Worm (Caenorhabditis elegans) whole organism, late embryonic: ENCODE measurements around the gene B0310.3.

ENCODE experiments used
- C08G9.2 ChIP-seq: sonication (generic microtip); optimal IDR thresholded peaks from 2 replicates; lab custom pipeline; 2016; ENCODE audit warnings: mild to moderate bottlenecking, missing genetic modification characterization, moderate library complexity, missing compliant biosample characterization
- T23F11.4 ChIP-seq: fragments of 200-800 bp; sonication (Bioruptor generic); optimal IDR thresholded peaks from 2 replicates; lab custom pipeline; 2018; ENCODE audit warnings: mild to moderate bottlenecking, missing genetic modification characterization, missing compliant biosample characterization
- Y22D7AL.16 ChIP-seq: sonication (generic microtip); optimal IDR thresholded peaks from 2 replicates; lab custom pipeline; 2016; ENCODE audit warnings: missing genetic modification characterization, missing compliant biosample characterization
- ama-1 ChIP-seq: fragments of 150-350 bp; optimal IDR thresholded peaks from 2 replicates; lab custom pipeline; 2014
- ceh-18 ChIP-seq: sonication (generic microtip); optimal IDR thresholded peaks from 2 replicates; lab custom pipeline; 2016; ENCODE audit warnings: missing genetic modification characterization, missing compliant biosample characterization
- ceh-19 ChIP-seq: fragments of 200-800 bp; sonication (Bioruptor generic); optimal IDR thresholded peaks from 2 replicates; lab custom pipeline; 2018; ENCODE audit warnings: mild to moderate bottlenecking, missing genetic modification characterization, missing compliant biosample characterization
- ceh-2 ChIP-seq: sonication (generic microtip); optimal IDR thresholded peaks from 2 replicates; lab custom pipeline; 2016; ENCODE audit warnings: missing genotype, missing genetic modification characterization, missing compliant biosample characterization
- ceh-22 ChIP-seq: sonication (generic microtip); optimal IDR thresholded peaks from 2 replicates; lab custom pipeline; 2017; ENCODE audit warnings: missing biosample characterization, missing genetic modification characterization
- ceh-24 ChIP-seq: sonication (generic microtip); optimal IDR thresholded peaks from 2 replicates; lab custom pipeline; 2016; ENCODE audit warnings: mild to moderate bottlenecking, missing genetic modification characterization, missing compliant biosample characterization
- ceh-30 ChIP-seq: fragments of 150-350 bp; optimal IDR thresholded peaks from 2 replicates; lab custom pipeline; 2014; ENCODE audit warnings: missing biosample characterization, missing genetic modification characterization
- ceh-48 ChIP-seq: sonication (generic microtip); optimal IDR thresholded peaks from 2 replicates; lab custom pipeline; 2016; ENCODE audit warnings: missing genetic modification characterization, inconsistent platforms, missing compliant biosample characterization
- ceh-6 ChIP-seq: fragments of 200-800 bp; sonication (Bioruptor generic); optimal IDR thresholded peaks from 2 replicates; lab custom pipeline; 2018; ENCODE audit warnings: mild to moderate bottlenecking, missing genetic modification characterization, missing compliant biosample characterization
- dmd-4 ChIP-seq: sonication (generic microtip); optimal IDR thresholded peaks from 2 replicates; lab custom pipeline; 2016; ENCODE audit warnings: borderline replicate concordance, missing genetic modification characterization, missing compliant biosample characterization
- elt-2 ChIP-seq: sonication (generic microtip); optimal IDR thresholded peaks from 2 replicates; lab custom pipeline; 2016; ENCODE audit warnings: missing genetic modification reagents, missing genetic modification characterization, missing compliant biosample characterization
- elt-4 ChIP-seq: sonication (generic microtip); optimal IDR thresholded peaks from 2 replicates; lab custom pipeline; 2016; ENCODE audit warnings: missing genetic modification characterization, missing compliant biosample characterization
- eyg-1 ChIP-seq: sonication (generic microtip); optimal IDR thresholded peaks from 2 replicates; lab custom pipeline; 2016; ENCODE audit warnings: missing genotype, missing genetic modification characterization, missing compliant biosample characterization
- fax-1 ChIP-seq: sonication (generic microtip); optimal IDR thresholded peaks from 2 replicates; lab custom pipeline; 2016; ENCODE audit warnings: missing genotype, missing genetic modification characterization, missing compliant biosample characterization
- fkh-10 ChIP-seq: fragments of 150-350 bp; optimal IDR thresholded peaks from 2 replicates; lab custom pipeline; 2014; ENCODE audit warnings: missing biosample characterization, missing genetic modification reagents, missing genetic modification characterization
- fkh-6 ChIP-seq: sonication (generic microtip); optimal IDR thresholded peaks from 2 replicates; lab custom pipeline; 2016; ENCODE audit warnings: missing genetic modification characterization, missing compliant biosample characterization
- hlh-13 ChIP-seq: fragments of 200-800 bp; sonication (Bioruptor generic); optimal IDR thresholded peaks from 2 replicates; lab custom pipeline; 2018; ENCODE audit warnings: mild to moderate bottlenecking, missing genetic modification characterization, missing compliant biosample characterization
- hlh-15 ChIP-seq: sonication (generic microtip); optimal IDR thresholded peaks from 2 replicates; lab custom pipeline; 2016; ENCODE audit warnings: missing genetic modification characterization, missing compliant biosample characterization
- hlh-8 ChIP-seq: sonication (generic microtip); optimal IDR thresholded peaks from 2 replicates; lab custom pipeline; 2016; ENCODE audit warnings: missing genotype, missing genetic modification characterization, missing compliant biosample characterization
- lin-11 ChIP-seq: fragments of 200-800 bp; sonication (Bioruptor generic); optimal IDR thresholded peaks from 2 replicates; lab custom pipeline; 2018; ENCODE audit warnings: mild to moderate bottlenecking, missing genetic modification characterization, missing compliant biosample characterization
- madf-2 ChIP-seq: sonication (generic microtip); optimal IDR thresholded peaks from 2 replicates; lab custom pipeline; 2017; ENCODE audit warnings: missing genetic modification characterization, missing compliant biosample characterization
- nfya-1 ChIP-seq: sonication (generic microtip); optimal IDR thresholded peaks from 2 replicates; lab custom pipeline; 2017; ENCODE audit warnings: missing genetic modification characterization, mild to moderate bottlenecking, missing compliant biosample characterization, antibody characterized with exemption, moderate library complexity
- nhr-11 ChIP-seq: fragments of 150-350 bp; optimal IDR thresholded peaks from 2 replicates; lab custom pipeline; 2014; ENCODE audit warnings: missing biosample characterization, missing genetic modification characterization
- nhr-232 ChIP-seq: sonication (generic microtip); optimal IDR thresholded peaks from 2 replicates; lab custom pipeline; 2016; ENCODE audit warnings: missing genetic modification characterization, missing compliant biosample characterization
- npax-4 ChIP-seq: sonication (generic microtip); optimal IDR thresholded peaks from 2 replicates; lab custom pipeline; 2016; ENCODE audit warnings: missing genetic modification characterization, missing compliant biosample characterization
- pag-3 ChIP-seq: sonication (generic microtip); optimal IDR thresholded peaks from 2 replicates; lab custom pipeline; 2016; ENCODE audit warnings: missing compliant biosample characterization, missing genetic modification characterization, borderline replicate concordance
- pax-1 ChIP-seq: fragments of 150-350 bp; optimal IDR thresholded peaks from 2 replicates; lab custom pipeline; 2014; ENCODE audit warnings: missing biosample characterization, missing genetic modification characterization
- ref-2 ChIP-seq: sonication (generic microtip); optimal IDR thresholded peaks from 2 replicates; lab custom pipeline; 2016; ENCODE audit warnings: missing genetic modification characterization, missing compliant biosample characterization
- sox-4 ChIP-seq: sonication (generic microtip); optimal IDR thresholded peaks from 2 replicates; lab custom pipeline; 2017; ENCODE audit warnings: mild to moderate bottlenecking, missing genetic modification characterization, inconsistent platforms, missing compliant biosample characterization
- syd-9 ChIP-seq: sonication (generic microtip); optimal IDR thresholded peaks from 2 replicates; lab custom pipeline; 2016; ENCODE audit warnings: mild to moderate bottlenecking, missing genetic modification characterization, moderate library complexity, missing compliant biosample characterization
- tbx-2 ChIP-seq: sonication (generic microtip); optimal IDR thresholded peaks from 2 replicates; lab custom pipeline; 2016; ENCODE audit warnings: missing genetic modification characterization, missing compliant biosample characterization

The B0310.3 gene

ce11 chrX:520881-521280, at the start of gene B0310.3:
B0310.3 (minus strand) TSS chrX:520981.
- TF ChIP-seq hlh-15 (tag; lab: Kevin White, UChicago) (no peak), ama-1 (lab: Kevin White, UChicago) (no peak)

- no peak for TF ChIP-seq ceh-30 (tag; lab: Kevin White, UChicago)
- no peak for TF ChIP-seq ceh-6
- no peak for TF ChIP-seq madf-2
- no peak for TF ChIP-seq ceh-48 (tag; lab: Kevin White, UChicago)
- no peak for TF ChIP-seq dmd-4 (tag; lab: Kevin White, UChicago)
- TF ChIP-seq lin-11 (tag; lab: Kevin White, UChicago) = no peak
- TF ChIP-seq C08G9.2 (tag; lab: Kevin White, UChicago) = no peak
- TF ChIP-seq pax-1 = no peak
- no peak for TF ChIP-seq syd-9 (tag; lab: Kevin White, UChicago)
- TF ChIP-seq eyg-1 (tag; lab: Kevin White, UChicago) = no peak
- TF ChIP-seq fax-1 = no peak
- TF ChIP-seq nfya-1 (tag; lab: Kevin White, UChicago) = no peak
- no peak for TF ChIP-seq nhr-232 (tag; lab: Kevin White, UChicago)
- no peak for TF ChIP-seq ceh-2
Measured at ce11 chrX:557857-558256, 37.1 kb upstream of the B0310.3 start, which contains the start of gene nas-38. nas-38 (plus strand) TSS chrX:558157.

DNA sequence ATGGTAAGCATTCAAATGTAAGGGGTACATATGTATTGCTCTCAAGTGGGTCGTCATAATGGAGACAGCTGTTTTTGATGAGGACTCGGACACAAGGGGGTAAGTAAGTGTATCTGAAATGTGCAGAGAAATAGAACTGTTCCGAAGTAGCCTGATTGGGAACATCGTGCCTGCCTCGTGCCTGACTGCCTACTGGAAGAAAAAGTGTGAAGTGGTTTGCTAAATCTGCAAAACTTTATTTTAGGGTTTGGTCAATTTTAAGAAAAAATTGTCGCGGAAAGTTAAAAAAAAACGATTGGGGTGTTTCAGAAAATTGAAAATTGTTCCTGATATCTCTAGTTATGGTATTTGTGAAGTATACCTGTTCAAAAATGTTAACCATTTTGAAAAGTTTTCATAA, 36.4 kb upstream of the B0310.3 start, which contains the start of gene hlh-19:
Gene hlh-19 (minus strand): TSS at position 101 of the 400 bp plus-strand sequence.
- TF ChIP-seq ama-1 (lab: Kevin White, UChicago) = no peak
- no peak for TF ChIP-seq syd-9 (tag; lab: Kevin White, UChicago)

- TF ChIP-seq hlh-8 (tag; lab: Kevin White, UChicago) (no peak), nhr-11 (tag; lab: Kevin White, UChicago) (no peak), elt-2 (tag; lab: Kevin White, UChicago) (peak; percentile 58), fkh-6 (tag; lab: Kevin White, UChicago) (no peak)
Measured at ce11 chrX:555043-555791, 34.4 kb upstream of the B0310.3 start.

- TF ChIP-seq ref-2 (tag; lab: Kevin White, UChicago) (no peak), ceh-22 (tag; lab: Kevin White, UChicago) (no peak), eyg-1 (tag; lab: Kevin White, UChicago) (no peak), elt-4 (tag; lab: Kevin White, UChicago) (no peak), hlh-13 (GFP tag; lab: Kevin White, UChicago) (no peak), hlh-8 (tag; lab: Kevin White, UChicago) (no peak), ceh-24 (tag; lab: Kevin White, UChicago) (no peak)
Measured at ce11 chrX:553875-554274, 33.1 kb upstream of the B0310.3 start, which contains the start of gene F57C12.6. F57C12.6 (minus strand) TSS chrX:553975.

ce11 chrX:553420-553819, 32.6 kb upstream of the B0310.3 start:
- no peak for TF ChIP-seq tbx-2 (tag; lab: Kevin White, UChicago)
- TF ChIP-seq nfya-1 (tag; lab: Kevin White, UChicago) = no peak
- TF ChIP-seq nhr-11 (tag; lab: Kevin White, UChicago) = no peak
- no peak for TF ChIP-seq ceh-18 (tag; lab: Kevin White, UChicago)
- no peak for TF ChIP-seq T23F11.4 (GFP tag; lab: Kevin White, UChicago)
- TF ChIP-seq ceh-19 (GFP tag; lab: Kevin White, UChicago) = no peak
- no peak for TF ChIP-seq pag-3 (tag; lab: Kevin White, UChicago)
- TF ChIP-seq npax-4 (tag; lab: Kevin White, UChicago) = no peak
- TF ChIP-seq Y22D7AL.16 = no peak
- no peak for TF ChIP-seq sox-4 (tag; lab: Kevin White, UChicago)
- no peak for TF ChIP-seq fkh-10 (GFP tag; lab: Kevin White, UChicago)
